Fruit fly (Drosophila melanogaster) whole organism, wandering third instar larva: ENCODE measurements around the gene Ugt35E2.

Source experiments
- CrebA ChIP-seq: fragments of 200-800 bp; sonication (Bioruptor generic); optimal IDR thresholded peaks from 2 replicates; lab custom pipeline; 2016; ENCODE audit warnings: missing biosample characterization, mild to moderate bottlenecking, missing genetic modification characterization, borderline replicate concordance
- Dif ChIP-seq: fragments of 200-275, 200-300 bp; sonication (Bioruptor generic); optimal IDR thresholded peaks from 2 replicates; lab custom pipeline; 2018; ENCODE audit warnings: missing biosample characterization, missing genetic modification characterization; ENCODE audit not compliant: partially characterized antibody
- Jra ChIP-seq: sonication (Bioruptor generic); optimal IDR thresholded peaks from 2 replicates; lab custom pipeline; 2016; ENCODE audit warnings: missing biosample characterization, missing genetic modification characterization
- OdsH ChIP-seq: fragments of 200-800 bp; sonication (Bioruptor generic); optimal IDR thresholded peaks from 2 replicates; lab custom pipeline; 2016; ENCODE audit warnings: missing biosample characterization, mild to moderate bottlenecking, missing genetic modification characterization
- brk ChIP-seq: fragments of 200-800 bp; sonication (Bioruptor generic); optimal IDR thresholded peaks from 2 replicates; lab custom pipeline; 2016; ENCODE audit warnings: missing biosample characterization, mild to moderate bottlenecking, missing genetic modification characterization
- h ChIP-seq: fragments of 200-800 bp; sonication (Bioruptor generic); optimal IDR thresholded peaks from 3 replicates; lab custom pipeline; 2016; ENCODE audit warnings: missing biosample characterization, mild to moderate bottlenecking, missing genetic modification characterization
- pan ChIP-seq: fragments of >200 bp; optimal IDR thresholded peaks from 2 replicates; lab custom pipeline; 2017
- rgr ChIP-seq: fragments of 200-800 bp; sonication (Bioruptor generic); optimal IDR thresholded peaks from 3 replicates; lab custom pipeline; 2016; ENCODE audit warnings: missing biosample characterization, mild to moderate bottlenecking, missing genetic modification characterization
- tai ChIP-seq: sonication (Bioruptor generic); optimal IDR thresholded peaks from 2 replicates; lab custom pipeline; 2016; ENCODE audit warnings: missing biosample characterization, missing genetic modification characterization

dm6 chr3R:11172460-11173168 lies 4.8 kb upstream of the Ugt35E2 start, which contains the start of gene Ugt35A1:
- TF ChIP-seq Dif: peak; percentile 16
- no peak for TF ChIP-seq Jra
- TF ChIP-seq rgr (GFP tag; lab: Kevin White, UChicago): no peak
- no peak for TF ChIP-seq CrebA (GFP tag; lab: Kevin White, UChicago)
- TF ChIP-seq OdsH: no peak
- TF ChIP-seq h (GFP tag; lab: Kevin White, UChicago): no peak
- no peak for TF ChIP-seq tai (GFP tag; lab: Kevin White, UChicago)
- peak; percentile 17 for TF ChIP-seq brk
- TF ChIP-seq pan (lab: Kevin White, UChicago): no peak
